Fruit fly (Drosophila melanogaster) whole organism, wandering third instar larva: ENCODE measurements around the gene CG32706.

Source experiments
- Abd-B ChIP-seq: fragments of >200 bp; optimal IDR thresholded peaks from 2 replicates; lab custom pipeline; 2017; ENCODE audit warnings: missing biosample characterization, missing genetic modification characterization
- Sp1 ChIP-seq: fragments of 200-800 bp; sonication (Bioruptor generic); optimal IDR thresholded peaks from 3 replicates; lab custom pipeline; 2019; ENCODE audit warnings: missing biosample characterization, mild to moderate bottlenecking, missing genetic modification characterization, moderate library complexity
- Vsx2 ChIP-seq: fragments of 200-300, 225-300 bp; sonication (Bioruptor generic); optimal IDR thresholded peaks from 2 replicates; lab custom pipeline; 2018; ENCODE audit warnings: missing biosample characterization, missing genetic modification characterization; ENCODE audit not compliant: partially characterized antibody
- dl ChIP-seq, 2 experiments: fragments of 175-275, 200-275 bp in 1 of 2; fragments of 200-275 bp in 1 of 2; sonication (Bioruptor generic); optimal IDR thresholded peaks; lab custom pipeline; 2018; ENCODE audit warnings: mild to moderate bottlenecking in 2 of 2, missing biosample characterization in 2 of 2, missing genetic modification characterization in 2 of 2, moderate library complexity in 2 of 2; ENCODE audit not compliant: partially characterized antibody in 2 of 2, insufficient read depth in 1 of 2
- dmrt93B ChIP-seq: fragments of 200-800 bp; sonication (Bioruptor generic); optimal IDR thresholded peaks from 2 replicates; lab custom pipeline; 2018; ENCODE audit warnings: missing biosample characterization, mild to moderate bottlenecking, missing genetic modification characterization
- fru ChIP-seq: fragments of 200-800 bp; sonication (Bioruptor generic); optimal IDR thresholded peaks from 3 replicates; lab custom pipeline; 2016; ENCODE audit warnings: missing biosample characterization, mild to moderate bottlenecking, missing genetic modification characterization
- h ChIP-seq: fragments of 200-800 bp; sonication (Bioruptor generic); optimal IDR thresholded peaks from 3 replicates; lab custom pipeline; 2016; ENCODE audit warnings: missing biosample characterization, mild to moderate bottlenecking, missing genetic modification characterization
- psq ChIP-seq: fragments of 200-800 bp; sonication (Bioruptor generic); optimal IDR thresholded peaks from 3 replicates; lab custom pipeline; 2017; ENCODE audit warnings: missing biosample characterization, mild to moderate bottlenecking, missing genetic modification characterization, moderate library complexity

- TF ChIP-seq fru (GFP tag; lab: Kevin White, UChicago) (no peak), dmrt93B (GFP tag; lab: Kevin White, UChicago) (no peak), h (GFP tag; lab: Kevin White, UChicago) (no peak), Vsx2 (GFP tag; lab: Kevin White, UChicago) (no peak), psq (GFP tag; lab: Kevin White, UChicago) (no peak), dl (GFP tag; optimal IDR thresholded peaks at IDR 0.05; lab: Kevin White, UChicago; ENCODE audit: insufficient read depth in 1 of 2, partially characterized antibody in 2 of 2) (no peak), Sp1 (no peak), Abd-B (no peak)
Observed at dm6 chrX:9103308-9104185, 16.6 kb downstream of the CG32706 start, which contains the start of gene CG7766.
